Fruit fly (Drosophila melanogaster): Measurements from ENCODE around the gene PGRP-SB1.

PGRP-SB1 gene

DNA sequence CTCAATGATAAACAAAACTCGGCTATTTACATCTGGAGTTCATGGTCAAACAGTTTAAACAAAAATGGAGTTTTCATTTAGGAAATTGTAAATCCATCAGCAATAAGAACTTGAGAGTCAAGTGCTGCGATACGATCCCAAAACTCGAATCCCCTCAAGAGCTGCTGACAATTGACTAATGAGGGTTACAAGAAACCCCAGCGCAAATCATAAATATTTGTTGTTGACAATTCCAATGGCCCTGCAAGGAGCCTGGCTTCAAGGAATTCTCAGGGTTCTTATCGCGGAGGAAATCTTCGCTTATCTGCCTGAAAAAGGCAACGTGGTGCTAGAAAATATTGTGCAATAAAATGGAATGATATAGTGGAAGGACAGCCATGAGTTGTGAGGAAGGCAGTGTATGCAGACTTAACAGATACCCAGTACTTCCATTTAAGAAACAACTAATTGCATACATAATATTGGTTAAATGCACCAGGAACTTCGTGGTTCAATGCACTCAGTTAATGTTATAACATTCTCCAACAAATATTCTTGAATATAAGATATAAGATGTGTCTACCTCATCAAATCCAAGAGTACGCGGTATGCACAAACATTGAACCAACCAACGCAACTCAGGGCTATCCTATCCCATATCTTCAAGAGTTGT, 40.3 kb upstream of the PGRP-SB1 start (continued):
- TF ChIP-seq gem (tag; optimal IDR thresholded peaks at IDR 0.05) (peak; percentile 68), CG7357 (GFP tag; IDR thresholded peaks at IDR 0.05) (no peak), CG6254 (GFP tag; optimal IDR thresholded peaks at IDR 0.05) (peak; percentile 32), Trl (optimal IDR thresholded peaks at IDR 0.05) (no peak), Trl (GFP tag; optimal IDR thresholded peaks at IDR 0.05) (peak; percentile 14), CG4854 (GFP tag; optimal IDR thresholded peaks at IDR 0.05) (no peak), Tbp (GFP tag; optimal IDR thresholded peaks at IDR 0.05) (no peak), CG15479 (GFP tag; optimal IDR thresholded peaks at IDR 0.05) (peak; percentile 60), CG8281 (tag; optimal IDR thresholded peaks at IDR 0.05) (peak; percentile 4), Doc3 (GFP tag; IDR thresholded peaks at IDR 0.05; ENCODE audit: partially characterized antibody) (0 out of 3 replicates have a peak, but pooled peaks have one; percentile 14), ewg (GFP tag; optimal IDR thresholded peaks at IDR 0.05) (peak; percentile 13), sens (GFP tag) (peak; percentile 94), CG10274 (GFP tag; optimal IDR thresholded peaks at IDR 0.05) (no peak), Rx (GFP tag; IDR thresholded peaks at IDR 0.05) (0 out of 2 replicates have a peak, but pooled peaks have one; percentile 22), CG16815 (GFP tag; optimal IDR thresholded peaks at IDR 0.05) (peak; percentile 40), CG11696 (GFP tag; IDR thresholded peaks at IDR 0.05) (0 out of 2 replicates have a peak, but pooled peaks have one; percentile 21), z (GFP tag; IDR thresholded peaks at IDR 0.05) (no peak), HLH54F (GFP tag; optimal IDR thresholded peaks at IDR 0.05) (no peak), pb (GFP tag; optimal IDR thresholded peaks at IDR 0.05) (no peak), Hr51 (GFP tag; optimal IDR thresholded peaks at IDR 0.05) (peak in 1 of 2 experiments; percentile 23), Gug (GFP tag; IDR thresholded peaks at IDR 0.05) (peak; percentile 32; the same call in 1 of the 4 replicates), PHDP (tag; optimal IDR thresholded peaks at IDR 0.05) (peak; percentile 29), BEAF-32 (GFP tag; optimal IDR thresholded peaks at IDR 0.05) (no peak), CG11093 (GFP tag; IDR thresholded peaks at IDR 0.05) (0 out of 3 replicates have a peak, but pooled peaks have one; percentile 31), dpn (GFP tag; optimal IDR thresholded peaks at IDR 0.05) (peak; percentile 0 to 34), Mes4 (GFP tag; optimal IDR thresholded peaks at IDR 0.05) (no peak), CG1233 (GFP tag; optimal IDR thresholded peaks at IDR 0.05) (peak; percentile 44), CG7839 (tag; optimal IDR thresholded peaks at IDR 0.05) (peak; percentile 42), Ssrp (tag; optimal IDR thresholded peaks at IDR 0.05) (peak; percentile 27), dmrt99B (tag; optimal IDR thresholded peaks at IDR 0.05) (peak; percentile 41), nerfin-1 (tag; optimal IDR thresholded peaks at IDR 0.05) (peak; percentile 29), bsh (GFP tag; optimal IDR thresholded peaks at IDR 0.05) (peak in 1 of 2 experiments; percentile 46), vvl (GFP tag; IDR thresholded peaks at IDR 0.05) (peak; percentile 49; the same call in 1 of the 2 replicates), CG6791 (GFP tag; IDR thresholded peaks at IDR 0.05; ENCODE audit: partially characterized antibody) (0 out of 3 replicates have a peak, but pooled peaks have one; percentile 50), CG11695 (GFP tag; IDR thresholded peaks at IDR 0.05) (0 out of 3 replicates have a peak, but pooled peaks have one; percentile 18), CG8388 (GFP tag; optimal IDR thresholded peaks at IDR 0.05) (peak; percentile 53), gt (GFP tag; IDR thresholded peaks at IDR 0.05) (no peak; the same call in 1 of the 2 replicates), pnt (GFP tag; optimal IDR thresholded peaks at IDR 0.05) (peak; percentile 48), hkb (optimal IDR thresholded peaks at IDR 0.05) (no peak), hkb (GFP tag; IDR thresholded peaks at IDR 0.05) (0 out of 2 replicates have a peak, but pooled peaks have one; percentile 28), ttk (GFP tag; IDR thresholded peaks at IDR 0.05) (peak; percentile 15; the same call in 1 of the 2 replicates), CG4360 (GFP tag; IDR thresholded peaks at IDR 0.05) (0 out of 2 replicates have a peak, but pooled peaks have one; percentile 34), Ptx1 (GFP tag; IDR thresholded peaks at IDR 0.05) (peak; percentile 55), CG2875 (GFP tag; optimal IDR thresholded peaks at IDR 0.05) (no peak), CG4730 (GFP tag; IDR thresholded peaks at IDR 0.05) (peak; percentile 36; the same call in 1 of the 2 replicates), CG5245 (GFP tag; optimal IDR thresholded peaks at IDR 0.05) (no peak), kah (GFP tag; optimal IDR thresholded peaks at IDR 0.05) (no peak), ci (GFP tag; IDR thresholded peaks at IDR 0.05) (0 out of 3 replicates have a peak, but pooled peaks have one; percentile 37), CG10979 (tag; optimal IDR thresholded peaks at IDR 0.05) (peak; percentile 76)

Data from whole organism, embryonic.